Fruit fly (Drosophila melanogaster) whole organism, wandering third instar larva: ENCODE data around the gene CG15865.

Experiments
- Abd-B ChIP-seq: fragments of >200 bp; optimal IDR thresholded peaks from 2 replicates; lab custom pipeline; 2017; ENCODE audit warnings: missing biosample characterization, missing genetic modification characterization
- CG32264 ChIP-seq: fragments of 200-800 bp; sonication (Bioruptor generic); optimal IDR thresholded peaks from 2 replicates; lab custom pipeline; 2016; ENCODE audit warnings: missing biosample characterization, missing genetic modification characterization
- CG9705 ChIP-seq: fragments of 200-800 bp; sonication (Bioruptor generic); optimal IDR thresholded peaks from 2 replicates; lab custom pipeline; 2018; ENCODE audit warnings: missing biosample characterization, mild to moderate bottlenecking, missing genetic modification characterization
- CrebA ChIP-seq: fragments of 200-800 bp; sonication (Bioruptor generic); optimal IDR thresholded peaks from 2 replicates; lab custom pipeline; 2016; ENCODE audit warnings: missing biosample characterization, mild to moderate bottlenecking, missing genetic modification characterization, borderline replicate concordance
- Dfd ChIP-seq: fragments of >200 bp; optimal IDR thresholded peaks from 2 replicates; lab custom pipeline; 2017; ENCODE audit warnings: missing biosample characterization, missing genetic modification characterization
- Dif ChIP-seq: fragments of 200-275, 200-300 bp; sonication (Bioruptor generic); optimal IDR thresholded peaks from 2 replicates; lab custom pipeline; 2018; ENCODE audit warnings: missing biosample characterization, missing genetic modification characterization; ENCODE audit not compliant: partially characterized antibody
- GATAd ChIP-seq: sonication (Bioruptor generic); optimal IDR thresholded peaks from 2 replicates; lab custom pipeline; 2016; ENCODE audit warnings: missing biosample characterization, missing genetic modification characterization
- HLH106 ChIP-seq: fragments of 200-800 bp; optimal IDR thresholded peaks from 3 replicates; lab custom pipeline; 2019; ENCODE audit warnings: missing biosample characterization, mild to moderate bottlenecking, missing genetic modification characterization, moderate library complexity
- Hnf4 ChIP-seq: fragments of 200-800 bp; sonication (Bioruptor generic); optimal IDR thresholded peaks from 2 replicates; lab custom pipeline; 2016; ENCODE audit warnings: missing biosample characterization, mild to moderate bottlenecking, missing genetic modification characterization
- Hr78 ChIP-seq: fragments of >200 bp; optimal IDR thresholded peaks from 2 replicates; lab custom pipeline; 2017; ENCODE audit warnings: missing biosample characterization, missing genetic modification characterization
- Hr83 ChIP-seq: fragments of 200-300 bp; sonication (Bioruptor generic); optimal IDR thresholded peaks from 2 replicates; lab custom pipeline; 2016; ENCODE audit warnings: missing biosample characterization, mild to moderate bottlenecking, missing genetic modification characterization, moderate library complexity; ENCODE audit not compliant: poor library complexity, severe bottlenecking
- Jra ChIP-seq: sonication (Bioruptor generic); optimal IDR thresholded peaks from 2 replicates; lab custom pipeline; 2016; ENCODE audit warnings: missing biosample characterization, missing genetic modification characterization
- Mio ChIP-seq: sonication (Bioruptor generic); optimal IDR thresholded peaks from 2 replicates; lab custom pipeline; 2016; ENCODE audit warnings: missing biosample characterization, missing genetic modification characterization
- Myc ChIP-seq: fragments of >200 bp; optimal IDR thresholded peaks from 2 replicates; lab custom pipeline; 2017
- N ChIP-seq: fragments of >200 bp; optimal IDR thresholded peaks from 2 replicates; lab custom pipeline; 2018; ENCODE audit warnings: missing biosample characterization, missing external identifiers, missing genetic modification characterization
- OdsH ChIP-seq: fragments of 200-800 bp; sonication (Bioruptor generic); optimal IDR thresholded peaks from 2 replicates; lab custom pipeline; 2016; ENCODE audit warnings: missing biosample characterization, mild to moderate bottlenecking, missing genetic modification characterization
- Rel ChIP-seq, 2 experiments: fragments of 200-800 bp; sonication (Bioruptor generic) in 1 of 2; optimal IDR thresholded peaks; 2 replicates in 1 of 2; 3 replicates in 1 of 2; lab custom pipeline; 2016 to 2019; ENCODE audit warnings: mild to moderate bottlenecking in 2 of 2, missing biosample characterization in 2 of 2, missing genetic modification characterization in 2 of 2, moderate library complexity in 1 of 2
- Sp1 ChIP-seq: fragments of 200-800 bp; sonication (Bioruptor generic); optimal IDR thresholded peaks from 3 replicates; lab custom pipeline; 2019; ENCODE audit warnings: missing biosample characterization, mild to moderate bottlenecking, missing genetic modification characterization, moderate library complexity
- Vsx2 ChIP-seq: fragments of 200-300, 225-300 bp; sonication (Bioruptor generic); optimal IDR thresholded peaks from 2 replicates; lab custom pipeline; 2018; ENCODE audit warnings: missing biosample characterization, missing genetic modification characterization; ENCODE audit not compliant: partially characterized antibody
- br ChIP-seq: fragments of 200-800 bp; sonication (Bioruptor generic); optimal IDR thresholded peaks from 2 replicates; lab custom pipeline; 2016; ENCODE audit warnings: missing biosample characterization, missing genetic modification characterization
- brk ChIP-seq: fragments of 200-800 bp; sonication (Bioruptor generic); optimal IDR thresholded peaks from 2 replicates; lab custom pipeline; 2016; ENCODE audit warnings: missing biosample characterization, mild to moderate bottlenecking, missing genetic modification characterization
- dl ChIP-seq, 2 experiments: fragments of 175-275, 200-275 bp in 1 of 2; fragments of 200-275 bp in 1 of 2; sonication (Bioruptor generic); optimal IDR thresholded peaks; lab custom pipeline; 2018; ENCODE audit warnings: mild to moderate bottlenecking in 2 of 2, missing biosample characterization in 2 of 2, missing genetic modification characterization in 2 of 2, moderate library complexity in 2 of 2; ENCODE audit not compliant: partially characterized antibody in 2 of 2, insufficient read depth in 1 of 2
- dmrt93B ChIP-seq: fragments of 200-800 bp; sonication (Bioruptor generic); optimal IDR thresholded peaks from 2 replicates; lab custom pipeline; 2018; ENCODE audit warnings: missing biosample characterization, mild to moderate bottlenecking, missing genetic modification characterization
- dsf ChIP-seq: sonication (Bioruptor generic); optimal IDR thresholded peaks from 2 replicates; lab custom pipeline; 2016; ENCODE audit warnings: missing biosample characterization, missing genetic modification characterization, borderline replicate concordance
- ey ChIP-seq: fragments of 200-800 bp; sonication (Bioruptor generic); optimal IDR thresholded peaks from 2 replicates; lab custom pipeline; 2016; ENCODE audit warnings: missing biosample characterization, missing genetic modification characterization
- foxo ChIP-seq, 2 experiments: fragments of 200-800 bp; sonication (Bioruptor generic); optimal IDR thresholded peaks; 2 replicates in 1 of 2; 3 replicates in 1 of 2; lab custom pipeline; 2016 to 2017; ENCODE audit warnings: missing biosample characterization in 2 of 2, missing genetic modification characterization in 2 of 2
- fru ChIP-seq: fragments of 200-800 bp; sonication (Bioruptor generic); optimal IDR thresholded peaks from 3 replicates; lab custom pipeline; 2016; ENCODE audit warnings: missing biosample characterization, mild to moderate bottlenecking, missing genetic modification characterization
- h ChIP-seq: fragments of 200-800 bp; sonication (Bioruptor generic); optimal IDR thresholded peaks from 3 replicates; lab custom pipeline; 2016; ENCODE audit warnings: missing biosample characterization, mild to moderate bottlenecking, missing genetic modification characterization
- jim ChIP-seq: fragments of 175-275, 200-325 bp; sonication (Bioruptor generic); optimal IDR thresholded peaks from 2 replicates; lab custom pipeline; 2016; ENCODE audit warnings: missing biosample characterization, mild to moderate bottlenecking, missing genetic modification characterization
- lola ChIP-seq: fragments of >200 bp; optimal IDR thresholded peaks from 2 replicates; lab custom pipeline; 2017; ENCODE audit warnings: missing biosample characterization, missing genetic modification characterization
- pan ChIP-seq: fragments of >200 bp; optimal IDR thresholded peaks from 2 replicates; lab custom pipeline; 2017
- psq ChIP-seq: fragments of 200-800 bp; sonication (Bioruptor generic); optimal IDR thresholded peaks from 3 replicates; lab custom pipeline; 2017; ENCODE audit warnings: missing biosample characterization, mild to moderate bottlenecking, missing genetic modification characterization, moderate library complexity
- rgr ChIP-seq: fragments of 200-800 bp; sonication (Bioruptor generic); optimal IDR thresholded peaks from 3 replicates; lab custom pipeline; 2016; ENCODE audit warnings: missing biosample characterization, mild to moderate bottlenecking, missing genetic modification characterization
- sage ChIP-seq: fragments of 200-800 bp; sonication (Bioruptor generic); optimal IDR thresholded peaks from 2 replicates; lab custom pipeline; 2016; ENCODE audit warnings: missing biosample characterization, mild to moderate bottlenecking, missing genetic modification characterization
- sv ChIP-seq: fragments of 200-800 bp; sonication (Bioruptor generic); optimal IDR thresholded peaks from 3 replicates; lab custom pipeline; 2016; ENCODE audit warnings: missing biosample characterization, missing genetic modification characterization
- tai ChIP-seq: sonication (Bioruptor generic); optimal IDR thresholded peaks from 2 replicates; lab custom pipeline; 2016; ENCODE audit warnings: missing biosample characterization, missing genetic modification characterization
- usp ChIP-seq: fragments of >200 bp; optimal IDR thresholded peaks from 2 replicates; lab custom pipeline; 2017; ENCODE audit warnings: missing biosample characterization, missing genetic modification characterization
- woc ChIP-seq: sonication (Bioruptor generic); optimal IDR thresholded peaks from 2 replicates; lab custom pipeline; 2016; ENCODE audit warnings: missing biosample characterization, mild to moderate bottlenecking, missing genetic modification characterization

Gene CG15865

DNA sequence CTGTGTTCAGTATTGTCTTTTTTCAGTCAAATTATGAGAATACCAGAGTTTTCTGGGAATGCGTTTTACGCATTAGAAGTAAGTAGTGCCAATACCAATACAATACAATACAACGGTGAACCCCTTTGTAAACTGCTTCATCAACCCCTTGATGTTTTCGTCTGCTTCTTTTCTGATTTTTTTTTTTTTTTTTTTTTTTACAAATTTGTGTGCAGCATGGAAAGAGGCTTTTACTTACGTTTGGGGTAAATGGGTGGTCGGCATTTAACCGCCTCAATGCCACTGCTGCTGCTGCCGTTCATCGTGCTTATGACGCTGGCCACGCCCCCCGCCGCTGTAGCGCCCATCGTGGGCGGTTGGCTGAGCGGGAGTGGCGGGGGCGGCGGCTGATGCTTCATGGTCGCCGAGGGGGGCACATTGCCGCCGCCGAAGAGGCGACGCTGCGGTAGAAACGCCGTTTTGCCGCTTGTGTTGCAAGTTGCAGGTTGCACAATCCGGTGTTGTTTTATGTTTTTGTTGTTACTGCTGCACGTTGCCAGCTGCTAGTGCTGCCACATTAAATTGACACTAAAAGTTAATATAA lies 29.6 kb upstream of the CG15865 start:
- TF ChIP-seq Dif, result no peak
- no peak for TF ChIP-seq ey (GFP tag; lab: Kevin White, UChicago)

DNA sequence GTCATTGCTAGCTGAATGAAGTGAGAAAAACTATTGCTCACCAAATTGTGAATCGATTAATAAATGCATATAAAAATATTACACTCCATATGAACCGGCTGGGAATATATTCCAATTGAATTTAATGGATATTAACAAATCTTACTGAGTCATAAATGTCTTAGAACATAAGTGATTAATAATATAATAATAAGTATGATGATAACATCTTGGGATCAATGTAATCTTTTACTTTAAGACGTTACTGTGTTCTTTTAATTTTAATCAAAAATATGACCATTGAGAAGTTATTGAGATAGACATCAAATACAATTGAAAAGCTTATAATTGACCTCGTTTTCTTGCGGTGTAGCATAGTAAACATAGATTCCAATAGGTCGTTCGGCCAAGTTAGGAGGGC lies 28.1 kb upstream of the CG15865 start:
- TF ChIP-seq foxo (GFP tag; optimal IDR thresholded peaks at IDR 0.05; lab: Kevin White, UChicago) (peak in 1 of 2 experiments; percentile 4), Jra (no peak)

DNA sequence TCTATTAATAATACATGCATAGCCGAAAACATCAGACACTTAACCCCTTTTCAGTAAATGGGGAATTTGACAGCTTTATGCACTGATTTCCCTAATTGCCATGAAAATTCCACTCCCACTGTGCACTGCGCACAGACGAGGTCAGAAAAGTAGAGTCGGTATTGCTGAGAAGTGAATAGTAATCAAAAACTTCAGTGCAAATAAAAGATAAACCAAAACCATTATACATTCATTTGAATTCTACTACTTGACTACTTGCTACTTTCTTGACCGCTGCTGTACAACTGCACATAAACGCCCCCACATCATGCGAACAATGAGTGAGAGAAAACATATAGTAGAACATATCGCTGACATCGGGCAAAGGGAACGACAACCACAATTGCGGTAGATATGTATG lies 27.2 kb upstream of the CG15865 start:
- TF ChIP-seq lola (GFP tag; lab: Kevin White, UChicago) (no peak), Vsx2 (no peak), dl (GFP tag; optimal IDR thresholded peaks at IDR 0.05; lab: Kevin White, UChicago; ENCODE audit: insufficient read depth in 1 of 2, partially characterized antibody in 2 of 2) (no peak), woc (GFP tag; lab: Kevin White, UChicago) (peak; percentile 7), br (peak; percentile 49), Jra (no peak), brk (GFP tag; lab: Kevin White, UChicago) (no peak), foxo (GFP tag; optimal IDR thresholded peaks at IDR 0.05; lab: Kevin White, UChicago) (peak in 1 of 2 experiments; percentile 67), ey (GFP tag; lab: Kevin White, UChicago) (peak; percentile 61), tai (GFP tag; lab: Kevin White, UChicago) (no peak), CrebA (GFP tag; lab: Kevin White, UChicago) (no peak), Hr83 (GFP tag; lab: Kevin White, UChicago) (no peak), sv (GFP tag; lab: Kevin White, UChicago) (peak; percentile 57), OdsH (GFP tag; lab: Kevin White, UChicago) (peak; percentile 54), dmrt93B (GFP tag; lab: Kevin White, UChicago) (peak; percentile 28), GATAd (no peak), HLH106 (tag; lab: Kevin White, UChicago) (peak; percentile 61), sage (GFP tag; lab: Kevin White, UChicago) (no peak), Rel (GFP tag; optimal IDR thresholded peaks at IDR 0.05; lab: Kevin White, UChicago) (no peak), Rel (tag; optimal IDR thresholded peaks at IDR 0.05; lab: Kevin White, UChicago) (no peak), dsf (GFP tag; lab: Kevin White, UChicago) (no peak), CG32264 (no peak), usp (no peak), pan (lab: Kevin White, UChicago) (no peak), h (GFP tag; lab: Kevin White, UChicago) (peak; percentile 68), Mio (GFP tag; lab: Kevin White, UChicago) (no peak), Myc (lab: Kevin White, UChicago) (no peak), N (GFP tag; lab: Kevin White, UChicago) (no peak), psq (peak; percentile 24), jim (GFP tag; lab: Kevin White, UChicago) (no peak), Dif (no peak), rgr (GFP tag; lab: Kevin White, UChicago) (peak; percentile 74), Dfd (no peak), Hnf4 (peak; percentile 38), Hr78 (GFP tag; lab: Kevin White, UChicago) (no peak), fru (GFP tag; lab: Kevin White, UChicago) (peak; percentile 59), Abd-B (GFP tag; lab: Kevin White, UChicago) (no peak), CG9705 (GFP tag; lab: Kevin White, UChicago) (peak; percentile 2), Sp1 (GFP tag; lab: Kevin White, UChicago) (peak; percentile 20)
